Worm (Caenorhabditis elegans): ENCODE data around the gene srlf-2.

The srlf-2 gene

DNA sequence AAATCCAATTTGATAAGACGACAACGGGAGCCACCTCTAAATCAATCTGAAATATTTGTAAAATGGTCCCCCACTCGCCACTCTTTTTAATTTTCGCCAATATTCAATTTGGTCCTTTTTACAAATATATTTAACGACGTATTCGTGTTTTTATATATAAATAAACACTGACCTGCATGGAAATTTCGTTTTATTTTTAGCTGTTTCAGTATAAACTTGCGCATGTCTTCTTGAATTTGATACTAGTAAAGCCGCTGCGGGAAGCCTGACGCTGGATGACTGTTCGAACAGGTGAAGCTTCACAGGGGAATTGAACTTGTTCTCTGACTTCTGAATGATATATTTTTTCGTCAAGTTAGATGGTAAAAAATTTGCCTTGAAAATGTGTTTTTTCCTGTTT, 24.5 kb downstream of the srlf-2 start:
- TF ChIP-seq unc-62 (GFP tag; optimal IDR thresholded peaks at IDR 0.05), result no peak

DNA sequence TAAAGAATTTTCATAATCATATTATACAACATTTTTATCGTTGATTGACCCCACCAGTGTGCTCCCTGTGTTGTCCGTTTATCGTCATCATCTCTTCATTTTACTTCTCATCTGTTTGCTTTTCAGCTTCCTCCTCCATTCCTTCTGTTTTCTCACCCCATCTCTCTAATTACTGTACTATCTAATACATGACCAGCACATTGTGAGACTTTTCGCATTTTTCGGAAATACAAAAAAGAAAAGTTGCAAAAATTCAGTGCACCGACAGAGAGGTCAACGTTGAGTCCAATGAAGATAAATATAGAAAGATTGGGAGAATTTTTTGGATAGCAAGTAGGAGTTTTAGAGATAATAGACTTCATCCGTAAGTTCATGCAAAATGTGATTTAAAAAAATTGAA, 29.9 kb downstream of the srlf-2 start:
- TF ChIP-seq unc-62 (GFP tag; optimal IDR thresholded peaks at IDR 0.05), result no peak

DNA sequence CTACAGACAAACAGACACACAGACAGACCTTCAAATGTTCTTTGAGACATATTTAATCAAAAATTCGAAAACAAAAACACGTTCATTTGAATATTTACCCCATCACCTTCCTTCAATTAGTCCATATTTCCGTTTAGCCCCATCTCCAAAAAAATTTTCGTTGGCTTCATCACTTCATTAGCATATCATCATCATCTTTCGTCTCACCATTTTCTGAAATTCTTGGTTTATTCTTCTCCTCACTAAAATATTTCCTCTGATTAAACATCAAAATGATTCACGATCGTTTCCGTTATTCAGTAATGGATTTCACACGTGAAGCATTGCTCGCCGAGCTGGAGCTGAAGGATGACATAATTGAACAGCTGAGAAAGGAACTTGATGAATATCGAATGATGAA, 30.6 kb downstream of the srlf-2 start, which contains the start of gene pkg-2:
TSS of gene pkg-2 (plus strand) at position 301 of the 400 bp plus-strand sequence.
- TF ChIP-seq unc-62 (GFP tag; optimal IDR thresholded peaks at IDR 0.05), result no peak

DNA sequence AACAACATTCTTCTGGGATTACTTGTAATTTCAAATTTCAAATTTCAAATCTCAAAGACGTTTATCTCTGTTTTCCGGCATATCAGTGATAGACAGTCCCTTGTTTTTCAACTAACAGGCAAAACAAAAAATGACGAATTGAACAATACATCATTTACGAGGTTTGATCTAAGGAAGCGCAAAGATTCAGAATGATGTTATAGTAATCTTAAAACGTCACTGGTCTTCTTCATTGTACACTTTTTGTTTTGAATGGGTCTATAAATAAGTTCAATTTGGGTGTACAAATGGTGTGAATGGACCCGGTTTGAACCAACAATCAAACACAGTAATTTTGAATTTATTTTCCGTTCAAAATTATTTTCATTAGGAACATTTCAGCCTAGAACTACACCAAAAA, 34.0 kb downstream of the srlf-2 start:
- TF ChIP-seq unc-62 (GFP tag; optimal IDR thresholded peaks at IDR 0.05), result no peak

DNA sequence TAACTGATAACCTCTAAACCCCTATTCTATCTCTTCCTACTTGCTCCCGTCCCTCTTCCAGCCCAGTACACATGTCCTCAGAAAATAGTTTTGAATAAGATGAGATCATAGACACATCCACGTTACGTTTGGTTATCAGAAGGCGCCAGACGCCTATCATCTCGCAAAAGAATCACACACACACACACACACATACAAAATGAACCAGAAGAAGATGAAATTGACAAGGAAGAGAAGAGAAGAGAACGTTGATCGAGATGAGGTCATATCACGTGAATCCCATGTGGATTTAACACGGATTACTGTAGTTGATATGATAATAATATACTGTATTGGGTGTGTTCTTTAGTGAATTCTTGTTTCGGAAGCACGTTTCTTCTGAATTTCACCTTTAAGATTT, 36.0 kb downstream of the srlf-2 start:
- no peak for TF ChIP-seq unc-62 (GFP tag; optimal IDR thresholded peaks at IDR 0.05)

DNA sequence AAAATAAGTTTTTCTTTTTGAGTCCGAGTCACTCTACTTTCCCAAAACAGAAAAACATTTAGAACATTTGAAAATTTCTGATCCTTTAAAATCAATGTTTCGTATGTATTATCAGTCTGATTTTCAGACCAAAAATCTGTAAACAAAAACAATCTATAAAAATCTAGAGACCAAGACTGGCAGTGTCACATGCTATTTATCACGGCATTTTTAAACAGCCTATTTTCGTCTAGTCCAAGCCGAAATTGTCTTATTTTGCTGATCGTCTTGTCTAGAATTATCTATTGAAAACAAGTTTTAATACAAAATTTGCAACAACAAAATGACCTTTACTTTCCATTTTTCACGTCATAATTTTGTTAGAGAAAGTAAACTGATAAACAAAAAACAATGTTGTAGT, 36.6 kb downstream of the srlf-2 start:
- no peak for TF ChIP-seq unc-62 (GFP tag; optimal IDR thresholded peaks at IDR 0.05)

DNA sequence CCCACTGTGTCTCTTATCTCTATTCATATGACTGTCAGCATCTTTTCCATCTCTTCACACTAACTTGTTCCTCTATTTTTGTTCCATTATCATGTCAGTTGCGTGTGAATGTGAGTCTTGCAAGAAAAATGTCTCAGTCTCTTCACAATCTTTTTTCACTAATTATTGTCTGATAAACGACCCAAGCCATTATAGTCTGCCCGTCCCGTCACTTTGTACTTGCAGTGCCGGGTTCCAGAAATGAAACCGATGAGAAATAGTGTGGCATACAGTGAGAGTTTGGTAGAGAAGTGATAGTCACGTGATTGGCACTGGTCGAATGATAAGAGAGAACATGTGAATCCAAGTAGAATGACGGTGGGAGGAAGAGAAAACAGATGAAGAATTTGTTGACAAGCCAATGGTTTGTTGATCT, 37.6 kb downstream of the srlf-2 start:
- TF ChIP-seq unc-62 (GFP tag; optimal IDR thresholded peaks at IDR 0.05), result no peak

DNA sequence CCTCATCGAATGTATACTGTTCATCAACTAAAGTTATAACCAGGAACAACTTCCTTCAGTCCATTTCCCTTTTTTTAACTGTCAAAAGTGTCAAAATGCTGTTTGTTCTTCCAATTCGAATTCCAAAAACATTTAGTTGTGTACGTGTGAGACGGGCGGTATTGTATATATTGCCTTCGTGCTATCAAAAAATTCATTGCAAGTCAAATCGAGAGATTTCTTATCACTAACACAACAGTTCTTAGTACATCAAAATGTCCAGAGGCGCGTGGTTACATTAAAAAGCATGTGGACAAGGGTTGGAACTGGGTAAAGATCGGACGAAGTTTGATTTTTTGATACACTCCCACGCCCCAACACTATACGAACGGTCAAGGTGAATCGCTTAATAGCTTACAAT, 38.3 kb downstream of the srlf-2 start:
- TF ChIP-seq unc-62 (GFP tag; optimal IDR thresholded peaks at IDR 0.05), result no peak

DNA sequence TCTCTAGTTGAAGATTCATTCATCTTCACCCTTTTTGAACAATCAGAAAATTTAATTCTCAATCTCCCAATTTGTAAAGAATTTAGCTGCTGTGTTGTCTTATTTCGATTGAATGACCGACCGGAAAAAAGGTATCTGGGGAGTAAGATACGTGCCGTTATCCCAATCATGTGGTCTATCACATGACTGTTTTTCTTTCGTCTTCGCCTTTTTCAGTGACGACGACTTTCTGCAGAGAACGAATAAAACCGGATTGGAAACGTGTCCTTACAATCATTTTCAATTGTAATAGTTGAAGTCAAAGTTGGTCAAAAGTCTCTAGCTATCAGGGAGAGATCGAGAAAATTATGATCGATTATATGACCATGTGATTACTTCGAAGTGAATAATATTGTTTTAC, 39.0 kb downstream of the srlf-2 start:
- no peak for TF ChIP-seq unc-62 (GFP tag; optimal IDR thresholded peaks at IDR 0.05)

DNA sequence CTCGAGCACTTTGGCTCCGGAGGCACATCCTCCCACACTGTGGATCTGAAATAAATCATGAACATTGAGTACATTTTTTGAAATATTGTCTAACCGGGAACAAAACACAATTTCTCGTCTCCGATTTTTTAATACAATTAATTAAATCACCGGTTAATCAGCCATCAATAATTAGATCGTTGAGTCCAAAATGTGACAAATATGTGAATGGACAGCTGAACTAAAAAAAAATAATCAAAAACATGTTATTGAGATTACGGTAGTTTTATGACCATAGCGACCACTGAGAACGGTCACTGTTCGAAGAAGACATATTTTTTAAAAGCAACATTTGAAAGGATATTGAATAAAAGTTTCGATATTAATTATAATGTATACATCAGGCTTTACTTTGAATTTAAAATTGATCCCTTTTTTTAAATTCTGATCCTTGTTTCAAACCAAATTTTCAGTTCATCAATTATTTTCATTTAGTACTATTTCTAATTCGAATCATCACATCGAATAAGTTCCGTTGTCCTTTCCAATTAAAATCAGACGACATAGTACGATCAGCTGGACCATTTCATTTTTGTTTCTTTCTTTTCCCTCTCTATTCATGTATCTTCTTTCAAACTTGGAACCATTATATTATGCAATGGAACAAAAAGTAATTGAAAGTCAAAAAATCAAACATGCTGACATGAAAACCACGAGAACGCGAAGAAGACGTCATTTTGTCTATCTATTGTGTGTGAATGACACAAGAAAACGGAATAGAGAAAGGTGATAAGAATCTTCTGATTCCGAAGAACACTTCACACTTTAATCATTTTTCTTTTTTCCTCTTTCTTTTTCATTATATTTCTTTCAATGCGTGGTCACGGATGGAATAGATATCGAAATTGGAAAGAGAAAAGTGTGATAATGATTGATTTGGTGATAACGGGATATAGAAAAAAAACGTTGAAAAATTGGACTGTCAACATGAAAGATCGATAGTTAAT, 40.3 kb downstream of the srlf-2 start:
- TF ChIP-seq unc-62 (GFP tag; optimal IDR thresholded peaks at IDR 0.05), result no peak

DNA sequence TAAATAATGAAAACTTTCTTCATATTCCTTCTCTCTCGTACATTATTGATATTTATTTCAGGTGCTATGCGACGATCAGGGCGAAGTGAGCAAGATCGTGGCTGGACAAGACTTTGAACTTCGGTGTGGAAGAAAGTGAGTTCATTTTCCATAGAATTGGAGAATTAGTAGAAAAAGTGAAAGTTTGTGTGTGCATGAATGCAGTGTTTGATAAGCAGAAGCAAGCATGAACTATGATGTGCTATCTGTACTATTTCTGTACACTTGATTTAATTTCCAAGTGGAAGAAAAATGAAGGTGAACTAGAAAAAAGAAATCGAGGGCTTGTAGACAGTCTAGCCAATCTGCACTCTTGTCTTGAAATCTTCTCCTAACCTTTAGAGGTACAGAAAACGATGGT, 42.0 kb downstream of the srlf-2 start:
- no peak for TF ChIP-seq unc-62 (GFP tag; optimal IDR thresholded peaks at IDR 0.05)

DNA sequence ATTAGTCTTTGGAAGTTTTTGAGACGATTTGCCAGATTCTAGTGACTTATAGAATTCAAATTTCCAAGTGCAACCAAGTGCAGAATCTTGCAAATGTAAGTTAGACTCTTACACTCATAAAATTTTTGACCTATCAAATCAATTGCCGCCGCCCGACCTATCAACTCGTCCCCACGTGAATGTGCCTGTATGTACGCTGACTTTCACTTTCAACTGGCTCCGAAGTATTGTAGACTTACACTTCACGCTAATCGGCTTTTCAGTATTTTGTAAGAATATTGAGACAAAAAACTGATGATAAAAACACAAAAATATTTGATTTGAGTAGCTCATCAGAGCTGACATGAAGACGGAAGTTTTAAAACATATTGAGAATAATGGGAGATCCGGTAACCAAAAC, 42.8 kb downstream of the srlf-2 start:
- TF ChIP-seq unc-62 (GFP tag; optimal IDR thresholded peaks at IDR 0.05), result no peak

DNA sequence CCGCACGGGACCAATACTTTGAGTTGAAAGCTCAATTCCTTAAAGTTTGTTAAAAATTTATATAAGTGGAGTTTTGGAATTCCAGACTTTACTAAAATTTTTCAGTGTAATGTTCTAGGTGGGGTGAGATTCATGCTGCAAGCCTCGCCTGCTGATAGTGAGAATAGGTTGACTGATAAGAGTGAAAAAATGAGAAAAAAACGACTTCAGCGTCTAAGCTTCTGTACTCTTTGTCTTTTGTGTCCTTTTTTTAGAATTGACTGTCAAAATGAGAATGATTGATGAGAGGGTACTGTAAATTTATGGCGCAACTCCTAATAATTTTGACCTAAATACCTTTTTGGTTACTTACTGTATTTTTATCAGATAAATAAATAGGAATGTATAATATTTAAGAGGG, 44.2 kb downstream of the srlf-2 start:
- no peak for TF ChIP-seq unc-62 (GFP tag; optimal IDR thresholded peaks at IDR 0.05)

DNA sequence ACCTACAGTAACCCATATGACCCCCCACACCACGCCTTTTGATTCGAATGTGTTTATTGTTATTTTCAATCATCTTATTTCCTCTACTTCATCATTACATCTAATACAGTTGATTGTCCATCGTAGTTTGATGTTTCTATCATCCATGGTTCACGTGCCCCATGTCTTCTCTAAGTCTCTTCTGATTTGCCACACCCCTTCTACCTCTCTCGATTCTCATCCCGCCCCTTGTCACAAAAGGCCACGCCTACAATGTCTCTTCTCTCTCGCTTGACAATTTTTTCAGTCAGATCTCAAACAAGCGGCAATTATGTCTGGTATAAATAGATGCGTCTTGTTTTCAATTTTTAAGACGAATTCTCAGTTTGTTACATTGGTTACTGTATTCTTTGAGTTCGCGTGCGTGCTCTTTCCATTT, 45.0 kb downstream of the srlf-2 start:
- TF ChIP-seq unc-62 (GFP tag; optimal IDR thresholded peaks at IDR 0.05), result no peak

DNA sequence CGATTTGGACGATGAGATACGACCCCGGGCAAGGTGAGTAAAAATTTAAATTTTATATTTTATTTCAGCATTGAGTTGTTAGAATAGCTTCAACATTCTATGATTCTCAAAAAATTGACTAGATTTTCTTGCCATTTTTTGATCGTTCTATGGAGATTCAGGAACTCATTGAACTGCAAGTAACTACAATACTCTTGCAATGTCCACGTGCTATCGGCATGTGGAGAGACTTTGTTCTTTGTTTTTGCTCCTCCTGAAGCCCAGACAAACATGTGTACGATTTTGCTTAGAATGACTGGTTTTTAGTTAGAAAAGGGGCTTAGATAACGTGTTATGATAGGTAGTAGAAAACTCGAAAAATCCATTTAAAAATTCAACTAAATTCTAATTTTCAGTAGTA, 45.9 kb downstream of the srlf-2 start:
- TF ChIP-seq unc-62 (GFP tag; optimal IDR thresholded peaks at IDR 0.05), result no peak

DNA sequence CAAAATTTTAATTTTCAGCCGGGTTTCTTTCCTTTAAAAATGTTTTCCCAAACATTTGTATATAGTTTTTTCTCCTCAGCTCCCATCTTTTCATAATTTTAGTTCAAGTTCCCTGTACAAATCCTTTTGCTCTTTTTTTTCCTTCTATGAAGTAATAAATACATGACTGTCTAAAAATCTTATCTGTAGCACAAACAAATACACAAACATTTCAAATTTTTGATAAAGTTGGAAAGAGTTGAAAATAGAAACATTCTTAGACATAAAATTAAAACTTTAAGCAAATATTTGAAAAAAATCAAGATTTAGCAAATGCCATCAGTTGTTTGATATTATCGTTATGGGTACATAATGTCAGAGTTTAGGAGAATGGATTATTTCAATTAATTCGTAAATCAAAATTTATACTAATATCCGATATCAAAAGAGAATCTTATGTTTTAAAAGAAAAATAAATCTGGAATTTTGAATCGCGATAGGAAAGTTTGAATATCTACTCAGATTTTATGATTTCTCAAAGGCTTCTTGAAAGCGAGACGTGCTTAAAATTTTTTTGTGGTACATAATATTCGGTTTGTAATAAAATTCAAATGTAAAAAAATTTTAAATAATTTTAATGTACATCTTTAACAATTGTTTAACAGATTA, 48.1 kb downstream of the srlf-2 start:
- TF ChIP-seq unc-62 (GFP tag; optimal IDR thresholded peaks at IDR 0.05), result no peak

DNA sequence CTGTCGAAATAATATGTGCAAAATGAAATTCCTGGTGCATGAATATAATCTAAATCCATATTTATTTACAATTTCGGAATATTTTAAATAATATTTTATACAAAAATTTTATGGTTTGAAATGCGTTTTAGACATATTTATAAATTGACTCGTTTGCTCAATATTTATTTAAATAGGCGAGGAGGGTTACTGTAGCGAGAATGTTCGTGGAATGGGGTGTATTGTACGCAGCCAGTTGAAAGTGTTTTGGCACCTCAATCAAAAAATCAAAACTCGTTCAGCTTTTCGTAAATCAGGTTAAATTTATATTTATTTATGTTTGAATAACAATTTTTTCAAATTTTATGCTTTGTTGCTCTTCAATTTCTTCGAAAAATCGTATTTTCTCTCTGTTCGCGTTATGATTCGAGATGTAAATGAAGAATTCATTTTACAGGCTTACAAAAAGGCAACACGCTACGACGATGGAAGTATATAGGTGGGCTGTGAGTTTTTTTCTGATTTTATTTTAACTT, 48.7 kb downstream of the srlf-2 start, which contains the start of gene hyl-1:
TSS of gene hyl-1 (plus strand) at position 465 of the 515 bp plus-strand sequence.
- no peak for TF ChIP-seq unc-62 (GFP tag; optimal IDR thresholded peaks at IDR 0.05)
